Worm (Caenorhabditis elegans): ENCODE measurements around the gene sftb-6.

DNA sequence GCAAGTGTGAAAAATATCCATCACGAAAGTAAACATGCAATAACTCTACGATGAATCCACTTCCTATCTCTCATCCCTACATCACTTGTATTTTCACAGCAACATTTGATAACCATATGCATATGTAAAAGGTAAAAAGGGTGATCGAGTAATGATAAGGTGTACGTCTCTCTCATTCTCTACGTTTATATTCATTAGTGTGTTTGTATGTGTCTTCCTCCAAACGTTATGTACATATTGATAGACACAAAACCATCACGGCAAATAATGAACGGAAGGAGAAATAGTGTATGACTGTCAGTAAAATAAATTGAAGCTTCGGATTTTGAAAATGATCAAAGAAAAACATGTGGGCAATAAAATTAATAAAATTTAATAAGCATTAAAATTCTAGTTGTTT is 24.3 kb downstream of the sftb-6 start:
- TF ChIP-seq blmp-1 (tag; optimal IDR thresholded peaks at IDR 0.05) = no peak
- no peak for TF ChIP-seq nhr-47 (tag; optimal IDR thresholded peaks at IDR 0.05)
- no peak for TF ChIP-seq snpc-4 (tag; optimal IDR thresholded peaks at IDR 0.05)
- no peak for TF ChIP-seq lin-35 (GFP tag; optimal IDR thresholded peaks at IDR 0.05)
- no peak for TF ChIP-seq egl-27 (tag; optimal IDR thresholded peaks at IDR 0.05)
- no peak for TF ChIP-seq nhr-12 (tag; optimal IDR thresholded peaks at IDR 0.05)
- TF ChIP-seq pax-3 (tag; optimal IDR thresholded peaks at IDR 0.05) = no peak
- TF ChIP-seq nhr-76 (tag; optimal IDR thresholded peaks at IDR 0.05) = no peak
- no peak for TF ChIP-seq unc-62 (GFP tag; optimal IDR thresholded peaks at IDR 0.05)
- no peak for TF ChIP-seq ceh-90 (tag; optimal IDR thresholded peaks at IDR 0.05)
- no peak for TF ChIP-seq fos-1 (tag; optimal IDR thresholded peaks at IDR 0.05)

Measured in whole organism, L1 larva.